Fruit fly (Drosophila melanogaster): Measurements from ENCODE around the gene wupA.

The wupA gene

DNA sequence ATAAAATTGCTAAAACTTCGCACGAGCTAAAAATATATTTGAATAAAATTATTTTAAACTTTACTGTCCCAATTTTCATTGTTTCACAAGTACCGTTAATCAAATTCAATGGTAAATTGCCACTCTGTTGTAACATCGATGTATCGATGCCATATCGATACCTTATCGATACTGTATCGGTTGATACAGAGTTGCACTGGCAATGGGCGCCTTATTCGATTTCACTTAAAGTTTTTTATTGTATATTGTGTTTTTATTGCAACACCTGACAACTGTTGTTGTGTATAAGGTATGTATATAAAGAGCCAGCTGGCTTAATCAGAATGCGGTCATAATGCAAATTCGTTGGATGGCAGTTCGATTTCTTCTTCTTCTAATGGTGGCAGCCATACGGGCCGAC is 21.6 kb upstream of the wupA start, which contains the start of gene CG43229 (continued):
- TF ChIP-seq CG12744 (GFP tag; optimal IDR thresholded peaks at IDR 0.05) (no peak), yki (optimal IDR thresholded peaks at IDR 0.05) (no peak), CG15514 (GFP tag; optimal IDR thresholded peaks at IDR 0.05) (peak; percentile 0), CG10267 (tag; optimal IDR thresholded peaks at IDR 0.05) (no peak), nerfin-2 (GFP tag; IDR thresholded peaks at IDR 0.05; ENCODE audit: partially characterized antibody) (peak; percentile 71), BEAF-32 (GFP tag; optimal IDR thresholded peaks at IDR 0.05) (peak; percentile 79), Atf6 (GFP tag; IDR thresholded peaks at IDR 0.05) (0 out of 2 replicates have a peak, but pooled peaks have one; percentile 31), CG6791 (GFP tag; IDR thresholded peaks at IDR 0.05; ENCODE audit: partially characterized antibody) (peak; percentile 90), gce (GFP tag; IDR thresholded peaks at IDR 0.05) (0 out of 3 replicates have a peak, but pooled peaks have one; percentile 32), zen2 (GFP tag; IDR thresholded peaks at IDR 0.05; ENCODE audit: partially characterized antibody) (peak; percentile 73), Mrtf (GFP tag; IDR thresholded peaks at IDR 0.05) (no peak), inv (GFP tag; IDR thresholded peaks at IDR 0.05; ENCODE audit: partially characterized antibody) (peak; percentile 69), sens (GFP tag) (peak; percentile 44), tio (GFP tag; optimal IDR thresholded peaks at IDR 0.05) (no peak), Myb (GFP tag; optimal IDR thresholded peaks at IDR 0.05) (peak; percentile 14), sna (GFP tag; IDR thresholded peaks at IDR 0.05; ENCODE audit: partially characterized antibody) (0 out of 2 replicates have a peak, but pooled peaks have one; percentile 37), hb (GFP tag; IDR thresholded peaks at IDR 0.05; ENCODE audit: partially characterized antibody) (peak; percentile 71; the same call in 2 of the 3 replicates), hbn (GFP tag; IDR thresholded peaks at IDR 0.05; ENCODE audit: partially characterized antibody) (peak; percentile 61), trem (tag; optimal IDR thresholded peaks at IDR 0.05) (peak; percentile 11), CG9932 (GFP tag; IDR thresholded peaks at IDR 0.05) (peak; percentile 26; the same call in 1 of the 2 replicates), CG13287 (GFP tag; IDR thresholded peaks at IDR 0.05; ENCODE audit: partially characterized antibody) (peak; percentile 68), vnd (GFP tag; IDR thresholded peaks at IDR 0.05; ENCODE audit: partially characterized antibody) (peak; percentile 63), Ets97D (GFP tag; optimal IDR thresholded peaks at IDR 0.05) (peak; percentile 84), row (GFP tag; IDR thresholded peaks at IDR 0.05) (no peak; the same call in 2 of the 3 replicates), CG4360 (GFP tag; IDR thresholded peaks at IDR 0.05) (no peak), pfk (GFP tag; optimal IDR thresholded peaks at IDR 0.05) (peak; percentile 81), CG8290 (GFP tag; optimal IDR thresholded peaks at IDR 0.05) (peak; percentile 52), CG8290 (tag; optimal IDR thresholded peaks at IDR 0.05) (peak in 1 of 2 experiments; percentile 30), grau (tag; optimal IDR thresholded peaks at IDR 0.05) (peak; percentile 3), Dref (GFP tag; IDR thresholded peaks at IDR 0.05) (peak; percentile 91), CG16813 (GFP tag; IDR thresholded peaks at IDR 0.05; ENCODE audit: partially characterized antibody) (peak; percentile 83), CG17385 (GFP tag; optimal IDR thresholded peaks at IDR 0.05) (peak; percentile 35), nau (GFP tag; optimal IDR thresholded peaks at IDR 0.05) (peak; percentile 5), CG1603 (tag; optimal IDR thresholded peaks at IDR 0.05) (peak; percentile 98), HLH4C (GFP tag; IDR thresholded peaks at IDR 0.05; ENCODE audit: partially characterized antibody) (peak; percentile 78), CG42726 (GFP tag; IDR thresholded peaks at IDR 0.05; ENCODE audit: partially characterized antibody) (peak; percentile 85), Sry-δ (GFP tag; optimal IDR thresholded peaks at IDR 0.05) (peak; percentile 40), CkIIα-i1 (GFP tag; IDR thresholded peaks at IDR 0.05) (no peak), CoRest (tag; optimal IDR thresholded peaks at IDR 0.05) (peak; percentile 24)
